Worm (Caenorhabditis elegans): ENCODE data around the gene pno-1.

ce11 chrII:9775790-9776189, 33.1 kb upstream of the pno-1 start, which contains the start of gene T10B9.9:
- no peak for TF ChIP-seq lin-15B (tag; optimal IDR thresholded peaks at IDR 0.05)
- TF ChIP-seq ztf-11 (tag; optimal IDR thresholded peaks at IDR 0.05), result no peak
- no peak for TF ChIP-seq nhr-23 (tag; optimal IDR thresholded peaks at IDR 0.05)
- TF ChIP-seq ZK546.5 (tag; optimal IDR thresholded peaks at IDR 0.05), result no peak
- TF ChIP-seq nhr-28 (tag; optimal IDR thresholded peaks at IDR 0.05), result no peak
- TF ChIP-seq sea-2 (GFP tag; optimal IDR thresholded peaks at IDR 0.05), result no peak
- TF ChIP-seq pha-4 (tag; optimal IDR thresholded peaks at IDR 0.05), result no peak
- no peak for TF ChIP-seq elt-1 (tag; optimal IDR thresholded peaks at IDR 0.05)
- TF ChIP-seq jun-1 (tag; optimal IDR thresholded peaks at IDR 0.05), result no peak
- no peak for TF ChIP-seq fkh-10 (GFP tag; optimal IDR thresholded peaks at IDR 0.05)
- no peak for TF ChIP-seq unc-62 (GFP tag; optimal IDR thresholded peaks at IDR 0.05)
- TF ChIP-seq ama-1 (optimal IDR thresholded peaks at IDR 0.05), result no peak
- TF ChIP-seq mdl-1 (tag; optimal IDR thresholded peaks at IDR 0.05), result no peak
- TF ChIP-seq nhr-77 (tag; optimal IDR thresholded peaks at IDR 0.05), result no peak

Measured in whole organism, L3 larva.